Worm (Caenorhabditis elegans): ENCODE measurements around the gene sri-4.

DNA sequence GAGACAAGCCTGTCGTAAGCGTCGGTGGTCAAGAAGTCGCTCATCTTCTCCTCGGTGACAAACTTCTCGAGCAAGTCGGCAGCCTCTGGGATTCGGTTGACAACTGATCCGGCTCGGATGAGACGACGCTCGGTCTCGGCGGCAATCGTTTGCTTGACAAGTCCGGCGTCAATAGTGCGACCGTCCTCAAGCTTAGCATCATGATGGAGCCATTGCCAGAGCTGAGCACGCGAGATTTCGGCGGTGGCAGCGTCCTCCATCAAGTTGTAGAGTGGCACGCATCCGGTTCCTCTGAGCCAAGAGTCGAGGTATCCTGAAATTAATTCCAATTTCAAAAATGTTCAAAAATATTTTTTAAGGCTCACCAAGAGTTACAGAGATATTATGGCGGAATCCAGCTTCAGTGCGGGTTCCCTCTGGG, 23.7 kb upstream of the sri-4 start:
- TF ChIP-seq aha-1 (tag; optimal IDR thresholded peaks at IDR 0.05) = no peak
- TF ChIP-seq snpc-4 (tag; optimal IDR thresholded peaks at IDR 0.05) = no peak
- no peak for TF ChIP-seq ztf-11 (tag; optimal IDR thresholded peaks at IDR 0.05)
- TF ChIP-seq egl-13 (tag; optimal IDR thresholded peaks at IDR 0.05) = no peak
- no peak for TF ChIP-seq unc-62 (GFP tag; optimal IDR thresholded peaks at IDR 0.05)
- TF ChIP-seq vab-15 (tag; optimal IDR thresholded peaks at IDR 0.05) = no peak
